Fruit fly (Drosophila melanogaster) whole organism, embryonic: ENCODE data around the gene smo.
A peak's percentile ranks its signal among the peaks of the same experiment; 100 is the strongest.

ENCODE experiments used
- ATbp ChIP-seq: fragments of 200-800 bp; sonication (Bioruptor generic); optimal IDR thresholded peaks from 2 replicates; lab custom pipeline; 2017; ENCODE audit warnings: missing biosample characterization, mild to moderate bottlenecking, missing genetic modification characterization, missing genetic modification reagents
- Antp ChIP-seq: fragments of 200-800 bp; sonication (Bioruptor generic); optimal IDR thresholded peaks from 3 replicates; lab custom pipeline; 2016; ENCODE audit warnings: missing biosample characterization, missing genetic modification characterization
- CG10147 ChIP-seq: fragments of 200-800 bp; sonication (Bioruptor generic); optimal IDR thresholded peaks from 2 replicates; lab custom pipeline; 2019; ENCODE audit warnings: missing biosample characterization, mild to moderate bottlenecking, missing genetic modification characterization, moderate library complexity
- CG1024 ChIP-seq: fragments of 200-800 bp; sonication (Bioruptor generic); IDR thresholded peaks from 2 replicates; pipeline ENCODE4 v1.3.6; 2022; ENCODE audit warnings: missing biosample characterization, missing genetic modification characterization
- CG11695 ChIP-seq: fragments of 200-800 bp; sonication (Bioruptor generic); IDR thresholded peaks from 3 replicates; pipeline ENCODE4 v1.3.6; 2022; ENCODE audit warnings: missing biosample characterization, missing genetic modification characterization
- CG11696 ChIP-seq: fragments of 200-800 bp; sonication (Bioruptor generic); IDR thresholded peaks from 2 replicates; pipeline ENCODE4 v1.3.6; 2022; ENCODE audit warnings: missing biosample characterization, missing genetic modification characterization
- CG13287 ChIP-seq: fragments of 200-800 bp; sonication (Bioruptor generic); IDR thresholded peaks from 2 replicates; pipeline ENCODE4 v1.3.6; 2022; ENCODE audit warnings: missing biosample characterization, missing genetic modification characterization; ENCODE audit not compliant: partially characterized antibody
- CG1529 ChIP-seq: fragments of 200-800 bp; sonication (Bioruptor generic); optimal IDR thresholded peaks from 3 replicates; lab custom pipeline; 2018; ENCODE audit warnings: missing biosample characterization, missing genetic modification characterization
- CG16863 ChIP-seq: fragments of 200-800 bp; sonication (Bioruptor generic); optimal IDR thresholded peaks from 3 replicates; lab custom pipeline; 2016; ENCODE audit warnings: missing biosample characterization, missing genetic modification characterization
- CG17328 ChIP-seq: fragments of 200-800 bp; sonication (Bioruptor generic); IDR thresholded peaks from 2 replicates; pipeline ENCODE4 v1.3.6; 2022; ENCODE audit warnings: missing biosample characterization, missing genetic modification characterization
- CG17612 ChIP-seq: fragments of 200-800 bp; sonication (Bioruptor generic); IDR thresholded peaks from 2 replicates; pipeline ENCODE4 v1.3.6; 2022; ENCODE audit warnings: missing biosample characterization, missing genetic modification characterization
- CG17829 ChIP-seq: fragments of 200-800 bp; optimal IDR thresholded peaks from 2 replicates; lab custom pipeline; 2019; ENCODE audit warnings: missing biosample characterization, mild to moderate bottlenecking, missing genetic modification characterization, moderate library complexity
- CG18262 ChIP-seq: fragments of 200-800 bp; optimal IDR thresholded peaks from 3 replicates; lab custom pipeline; 2019; ENCODE audit warnings: missing biosample characterization, mild to moderate bottlenecking, missing genetic modification characterization, moderate library complexity
- CG18476 ChIP-seq: fragments of 200-800 bp; sonication (Bioruptor generic); optimal IDR thresholded peaks from 2 replicates; lab custom pipeline; 2016; ENCODE audit warnings: missing biosample characterization, mild to moderate bottlenecking, missing genetic modification characterization
- CG18764 ChIP-seq: fragments of 200-800 bp; sonication (Bioruptor generic); optimal IDR thresholded peaks from 3 replicates; lab custom pipeline; 2016; ENCODE audit warnings: missing biosample characterization, missing genetic modification characterization
- CG2129 ChIP-seq: fragments of 200-800 bp; sonication (Bioruptor generic); IDR thresholded peaks from 2 replicates; pipeline ENCODE4 v1.3.6; 2022; ENCODE audit warnings: missing biosample characterization, missing genetic modification characterization; ENCODE audit not compliant: partially characterized antibody
- CG30020 ChIP-seq: fragments of 200-800 bp; optimal IDR thresholded peaks from 2 replicates; lab custom pipeline; 2019; ENCODE audit warnings: missing biosample characterization, mild to moderate bottlenecking, missing genetic modification characterization, moderate library complexity
- CG3065 ChIP-seq: fragments of 200-800 bp; sonication (Bioruptor generic); optimal IDR thresholded peaks from 2 replicates; lab custom pipeline; 2016; ENCODE audit warnings: missing biosample characterization, missing genetic modification characterization
- CG33213 ChIP-seq: fragments of 200-800 bp; sonication (Bioruptor generic); optimal IDR thresholded peaks from 3 replicates; lab custom pipeline; 2016; ENCODE audit warnings: missing biosample characterization, missing genetic modification characterization
- CG33557 ChIP-seq: fragments of 200-800 bp; sonication (Bioruptor generic); optimal IDR thresholded peaks from 2 replicates; lab custom pipeline; 2019; ENCODE audit warnings: missing biosample characterization, mild to moderate bottlenecking, missing genetic modification characterization, moderate library complexity
- CG6765 ChIP-seq: fragments of 200-800 bp; sonication (Bioruptor generic); optimal IDR thresholded peaks from 3 replicates; lab custom pipeline; 2017; ENCODE audit warnings: missing biosample characterization, mild to moderate bottlenecking, missing genetic modification characterization
- CG6813 ChIP-seq: fragments of 200-800 bp; sonication (Bioruptor generic); optimal IDR thresholded peaks from 2 replicates; lab custom pipeline; 2017; ENCODE audit warnings: missing biosample characterization, missing genetic modification characterization, mild to moderate bottlenecking, moderate library complexity, missing genetic modification reagents
- CG8290 ChIP-seq, 3 experiments: fragments of 200-800 bp; sonication (Bioruptor generic); optimal IDR thresholded peaks; 2 replicates each; lab custom pipeline; 2016 to 2019; ENCODE audit warnings: missing biosample characterization in 3 of 3, missing genetic modification characterization in 3 of 3, mild to moderate bottlenecking in 2 of 3, moderate library complexity in 1 of 3
- CG8765 ChIP-seq: fragments of 200-800 bp; sonication (Bioruptor generic); IDR thresholded peaks from 2 replicates; pipeline ENCODE4 v1.3.6; 2022; ENCODE audit warnings: missing biosample characterization, missing genetic modification characterization
- Dek ChIP-seq: fragments of 200-800 bp; sonication (Bioruptor generic); optimal IDR thresholded peaks from 3 replicates; lab custom pipeline; 2019; ENCODE audit warnings: missing biosample characterization, mild to moderate bottlenecking, missing genetic modification characterization, moderate library complexity
- Doc3 ChIP-seq: fragments of 200-800 bp; sonication (Bioruptor generic); IDR thresholded peaks from 3 replicates; pipeline ENCODE4 v1.3.6; 2022; ENCODE audit warnings: missing biosample characterization, missing genetic modification characterization; ENCODE audit not compliant: partially characterized antibody
- Dref ChIP-seq: fragments of 200-800 bp; sonication (Bioruptor generic); IDR thresholded peaks from 2 replicates; pipeline ENCODE4 v1.3.6; 2022; ENCODE audit warnings: missing biosample characterization, missing genetic modification characterization
- ERR ChIP-seq: fragments of 200-800 bp; sonication (Bioruptor generic); optimal IDR thresholded peaks from 2 replicates; lab custom pipeline; 2016; ENCODE audit warnings: missing biosample characterization, missing genetic modification characterization
- HLH54F ChIP-seq: fragments of 200-800 bp; sonication (Bioruptor generic); optimal IDR thresholded peaks from 3 replicates; lab custom pipeline; 2016; ENCODE audit warnings: missing biosample characterization, missing genetic modification characterization
- PHDP ChIP-seq: fragments of 200-800 bp; sonication (Bioruptor generic); optimal IDR thresholded peaks from 3 replicates; lab custom pipeline; 2018; ENCODE audit warnings: missing biosample characterization, mild to moderate bottlenecking, missing genetic modification characterization, moderate library complexity
- Rfx ChIP-seq: fragments of 200-800 bp; sonication (Bioruptor generic); IDR thresholded peaks from 2 replicates; pipeline ENCODE4 v1.3.6; 2022; ENCODE audit warnings: missing biosample characterization, missing genetic modification characterization
- Sin3A ChIP-seq: fragments of >200 bp; optimal IDR thresholded peaks from 2 replicates; lab custom pipeline; 2018
- ato ChIP-seq: fragments of 200-800 bp; sonication (Bioruptor generic); IDR thresholded peaks from 2 replicates; pipeline ENCODE4 v1.3.6; 2022; ENCODE audit warnings: missing biosample characterization, missing genetic modification characterization; ENCODE audit not compliant: partially characterized antibody
- br ChIP-seq: fragments of >200 bp; optimal IDR thresholded peaks from 2 replicates; lab custom pipeline; 2017
- ci ChIP-seq: fragments of 200-800 bp; sonication (Bioruptor generic); IDR thresholded peaks from 3 replicates; pipeline ENCODE4 v1.3.6; 2022; ENCODE audit warnings: missing biosample characterization, missing genetic modification characterization
- dan ChIP-seq: fragments of 200-800 bp; sonication (Bioruptor generic); IDR thresholded peaks from 2 replicates; pipeline ENCODE4 v1.3.6; 2022; ENCODE audit warnings: missing biosample characterization, missing genetic modification characterization
- eve ChIP-seq, 2 experiments: fragments of >200 bp; optimal IDR thresholded peaks; 2 replicates each; lab custom pipeline; 2017; ENCODE audit warnings: missing biosample characterization in 2 of 2, missing genetic modification characterization in 2 of 2
- gce ChIP-seq: fragments of 200-800 bp; sonication (Bioruptor generic); IDR thresholded peaks from 3 replicates; pipeline ENCODE4 v1.3.6; 2022; ENCODE audit warnings: missing biosample characterization, missing genetic modification characterization
- her ChIP-seq: fragments of 200-800 bp; sonication (Bioruptor generic); optimal IDR thresholded peaks from 2 replicates; lab custom pipeline; 2016; ENCODE audit warnings: missing biosample characterization, missing genetic modification characterization
- p53 ChIP-seq: fragments of 200-800 bp; sonication (Bioruptor generic); optimal IDR thresholded peaks from 2 replicates; lab custom pipeline; 2016; ENCODE audit warnings: missing biosample characterization, missing genetic modification characterization
- pnt ChIP-seq: fragments of 200-800 bp; sonication (Bioruptor generic); optimal IDR thresholded peaks from 3 replicates; lab custom pipeline; 2016; ENCODE audit warnings: missing biosample characterization, missing genetic modification characterization
- prd ChIP-seq, 3 experiments: fragments of >200 bp in 2 of 3; fragments of 200-800 bp in 1 of 3; sonication (Bioruptor generic) in 1 of 3; optimal IDR thresholded peaks in 2 of 3; IDR thresholded peaks in 1 of 3; 2 replicates in 2 of 3; 3 replicates in 1 of 3; pipeline versions ENCODE4 v1.3.6 to Lab custom; 2017 to 2022; ENCODE audit warnings: missing biosample characterization in 1 of 3, missing genetic modification characterization in 1 of 3
- psq ChIP-seq: fragments of 200-800 bp; sonication (Bioruptor generic); optimal IDR thresholded peaks from 2 replicates; lab custom pipeline; 2017; ENCODE audit warnings: missing biosample characterization, missing genetic modification characterization
- row ChIP-seq: fragments of 200-800 bp; sonication (Bioruptor generic); IDR thresholded peaks from 3 replicates; pipeline ENCODE4 v1.3.6; 2022; ENCODE audit warnings: missing biosample characterization, missing genetic modification characterization
- sd ChIP-seq: fragments of 200-800 bp; sonication (Bioruptor generic); optimal IDR thresholded peaks from 3 replicates; lab custom pipeline; 2018; ENCODE audit warnings: missing biosample characterization, mild to moderate bottlenecking, missing genetic modification characterization, moderate library complexity
- slou ChIP-seq: fragments of 200-800 bp; sonication (Bioruptor generic); optimal IDR thresholded peaks from 3 replicates; lab custom pipeline; 2016; ENCODE audit warnings: missing biosample characterization, missing genetic modification characterization
- sna ChIP-seq: fragments of 200-800 bp; sonication (Bioruptor generic); IDR thresholded peaks from 2 replicates; pipeline ENCODE4 v1.3.6; 2022; ENCODE audit warnings: missing biosample characterization, missing genetic modification characterization; ENCODE audit not compliant: partially characterized antibody
- sqz ChIP-seq: fragments of 200-800 bp; sonication (Bioruptor generic); optimal IDR thresholded peaks from 3 replicates; lab custom pipeline; 2018; ENCODE audit warnings: missing biosample characterization, mild to moderate bottlenecking, missing genetic modification characterization
- tgo ChIP-seq: fragments of 200-800 bp; sonication (Bioruptor generic); IDR thresholded peaks from 3 replicates; pipeline ENCODE4 v1.3.6; 2022; ENCODE audit warnings: missing biosample characterization, missing genetic modification characterization
- twi ChIP-seq: fragments of 200-800 bp; optimal IDR thresholded peaks from 2 replicates; lab custom pipeline; 2019; ENCODE audit warnings: missing biosample characterization, mild to moderate bottlenecking, missing genetic modification characterization, moderate library complexity

smo gene

dm6 chr2L:277122-277671, at the start of gene smo (continued):
- TF ChIP-seq prd (optimal IDR thresholded peaks at IDR 0.05; lab: Kevin White, UChicago) (no peak), prd (GFP tag; IDR thresholded peaks at IDR 0.05; lab: Robert Waterston, UW) (0 out of 3 replicates have a peak, but pooled peaks have one; percentile 23), CG6813 (GFP tag; lab: Kevin White, UChicago) (no peak), sqz (GFP tag; lab: Kevin White, UChicago) (no peak), CG17328 (GFP tag; lab: Robert Waterston, UW) (no peak), twi (tag; lab: Kevin White, UChicago) (peak; percentile 25), slou (GFP tag; lab: Kevin White, UChicago) (peak; percentile 44), CG18262 (tag; lab: Kevin White, UChicago) (no peak), ATbp (no peak), CG33213 (GFP tag; lab: Kevin White, UChicago) (peak; percentile 53), CG18476 (GFP tag; lab: Kevin White, UChicago) (no peak), eve (GFP tag; optimal IDR thresholded peaks at IDR 0.05; lab: Kevin White, UChicago) (no peak), CG1529 (no peak), pnt (GFP tag; lab: Kevin White, UChicago) (peak; percentile 22), Dek (tag; lab: Kevin White, UChicago) (no peak), p53 (GFP tag; lab: Kevin White, UChicago) (peak; percentile 69), CG11696 (GFP tag; lab: Robert Waterston, UW) (no peak), CG6765 (GFP tag; lab: Kevin White, UChicago) (no peak), dan (no peak), sd (tag; lab: Kevin White, UChicago) (no peak), ci (GFP tag; lab: Robert Waterston, UW) (no peak), row (GFP tag; lab: Robert Waterston, UW) (peak; percentile 56), CG10147 (GFP tag; lab: Kevin White, UChicago) (peak; percentile 48), CG8290 (GFP tag; optimal IDR thresholded peaks at IDR 0.05; lab: Kevin White, UChicago) (peak; percentile 16), CG8290 (tag; optimal IDR thresholded peaks at IDR 0.05; lab: Kevin White, UChicago) (no peak), CG30020 (peak; percentile 52), PHDP (tag; lab: Kevin White, UChicago) (peak; percentile 32), CG13287 (GFP tag; lab: Robert Waterston, UW) (peak; percentile 90), her (GFP tag; lab: Kevin White, UChicago) (peak; percentile 22), CG33557 (GFP tag; lab: Kevin White, UChicago) (no peak), sna (GFP tag; lab: Robert Waterston, UW) (peak; percentile 76; the same call in 1 of the 2 replicates), Rfx (GFP tag; lab: Robert Waterston, UW) (peak; percentile 57; the same call in 1 of the 2 replicates), Antp (GFP tag; lab: Kevin White, UChicago) (peak; percentile 30), psq (GFP tag; lab: Kevin White, UChicago) (no peak), br (lab: Kevin White, UChicago) (no peak), CG1024 (GFP tag; lab: Robert Waterston, UW) (no peak), CG17829 (tag; lab: Kevin White, UChicago) (peak; percentile 51), gce (GFP tag; lab: Robert Waterston, UW) (no peak), CG3065 (GFP tag; lab: Kevin White, UChicago) (no peak), CG18764 (peak; percentile 50), CG16863 (GFP tag; lab: Kevin White, UChicago) (peak; percentile 96), CG17612 (GFP tag; lab: Robert Waterston, UW) (no peak; the same call in 1 of the 2 replicates), ERR (GFP tag; lab: Kevin White, UChicago) (peak; percentile 5), tgo (no peak), CG8765 (no peak), Dref (peak; percentile 92), Sin3A (peak; percentile 100), Doc3 (peak; percentile 75), CG11695 (GFP tag; lab: Robert Waterston, UW) (no peak), CG2129 (GFP tag; lab: Robert Waterston, UW) (peak; percentile 71; the same call in 1 of the 2 replicates), ato (GFP tag; lab: Robert Waterston, UW) (peak; percentile 81), HLH54F (GFP tag; lab: Kevin White, UChicago) (peak; percentile 65)
